Worm (Caenorhabditis elegans) whole organism, midembryonic: ENCODE results near the gene str-121.
"Not testable (repeated sequence)": the region's sequence is repeated elsewhere in the genome, so short reads cannot be mapped to it uniquely, and the experiment has no call there.

ENCODE experiments used
- T22C8.4 ChIP-seq: fragments of 200-800 bp; sonication (Bioruptor generic); IDR thresholded peaks from 2 replicates; pipeline ENCODE4 v1.3.6; 2022; ENCODE audit warnings: missing genetic modification characterization, missing compliant biosample characterization
- cog-1 ChIP-seq: sonication (generic microtip); optimal IDR thresholded peaks from 2 replicates; lab custom pipeline; 2016; ENCODE audit warnings: missing genetic modification characterization, missing compliant biosample characterization
- flt-1 ChIP-seq: fragments of 200-800 bp; sonication (Bioruptor generic); IDR thresholded peaks from 2 replicates; pipeline ENCODE4 v1.3.6; 2022; ENCODE audit warnings: missing genetic modification characterization, missing compliant biosample characterization
- klf-2 ChIP-seq: fragments of 200-800 bp; sonication (Bioruptor generic); conservative IDR thresholded peaks from 2 replicates; pipeline ENCODE4 v1.3.6; 2022; ENCODE audit warnings: missing genetic modification reagents, missing genetic modification characterization, missing compliant biosample characterization
- med-1 ChIP-seq: sonication (generic microtip); optimal IDR thresholded peaks from 2 replicates; lab custom pipeline; 2017; ENCODE audit warnings: missing genetic modification characterization, mild to moderate bottlenecking, missing compliant biosample characterization, antibody characterized with exemption, missing genetic modification reagents; ENCODE audit not compliant: insufficient read depth
- ref-1 ChIP-seq: fragments of 200-800 bp; sonication (Bioruptor generic); conservative IDR thresholded peaks from 2 replicates; pipeline ENCODE4 v1.3.6; 2022; ENCODE audit warnings: missing genetic modification reagents, missing genetic modification characterization, missing compliant biosample characterization
- tab-1 ChIP-seq: fragments of 200-800 bp; sonication (Bioruptor generic); IDR thresholded peaks from 2 replicates; pipeline ENCODE4 v1.3.6; 2022; ENCODE audit warnings: missing genetic modification characterization, missing compliant biosample characterization
- ztf-23 ChIP-seq: fragments of 200-800 bp; sonication (Bioruptor generic); IDR thresholded peaks from 2 replicates; pipeline ENCODE4 v1.3.6; 2022; ENCODE audit warnings: missing genetic modification reagents, missing genetic modification characterization, missing compliant biosample characterization
- ztf-29 ChIP-seq: fragments of 200-800 bp; sonication (Bioruptor generic); IDR thresholded peaks from 2 replicates; pipeline ENCODE4 v1.3.6; 2022; ENCODE audit warnings: missing genetic modification reagents, missing genetic modification characterization, missing compliant biosample characterization

str-121 gene

ce11 chrV:238094-238493 lies 16.4 kb downstream of the str-121 start, which contains the start of gene R02C2.1:
TSS of gene R02C2.1 (minus strand) at chrV:238194.
- TF ChIP-seq med-1 (GFP tag; lab: Kevin White, UChicago), result no peak
- TF ChIP-seq cog-1 (tag; lab: Kevin White, UChicago), result no peak
- no peak for TF ChIP-seq flt-1 (GFP tag; lab: Robert Waterston, UW)
- no peak for TF ChIP-seq ref-1 (GFP tag; lab: Robert Waterston, UW)
- TF ChIP-seq ztf-29 (GFP tag; lab: Robert Waterston, UW), result no peak
- TF ChIP-seq ztf-23 (GFP tag; lab: Robert Waterston, UW), result no peak
- TF ChIP-seq klf-2, result no peak
- no peak for TF ChIP-seq T22C8.4 (GFP tag; lab: Robert Waterston, UW)
- TF ChIP-seq tab-1, result no peak

- no peak for TF ChIP-seq ztf-23 (GFP tag; lab: Robert Waterston, UW)
- TF ChIP-seq ztf-29 (GFP tag; lab: Robert Waterston, UW), result no peak
- no peak for TF ChIP-seq T22C8.4 (GFP tag; lab: Robert Waterston, UW)
- no peak for TF ChIP-seq med-1 (GFP tag; lab: Kevin White, UChicago)
- no peak for TF ChIP-seq ref-1 (GFP tag; lab: Robert Waterston, UW)
- no peak for TF ChIP-seq tab-1
- no peak for TF ChIP-seq cog-1 (tag; lab: Kevin White, UChicago)
- no peak for TF ChIP-seq flt-1 (GFP tag; lab: Robert Waterston, UW)
- TF ChIP-seq klf-2, result no peak
Observed at ce11 chrV:237012-237411, 17.5 kb downstream of the str-121 start.

ce11 chrV:234572-234971 lies 19.9 kb downstream of the str-121 start, which contains the start of gene kin-33:
TSS of gene kin-33 (minus strand) at chrV:234672.
- TF ChIP-seq ztf-29 (GFP tag; lab: Robert Waterston, UW) (no peak), flt-1 (GFP tag; lab: Robert Waterston, UW) (no peak), med-1 (GFP tag; lab: Kevin White, UChicago) (no peak), T22C8.4 (GFP tag; lab: Robert Waterston, UW) (no peak), tab-1 (no peak), ztf-23 (GFP tag; lab: Robert Waterston, UW) (no peak), klf-2 (no peak), cog-1 (tag; lab: Kevin White, UChicago) (no peak), ref-1 (GFP tag; lab: Robert Waterston, UW) (no peak)

- TF ChIP-seq klf-2 (no peak), T22C8.4 (GFP tag; lab: Robert Waterston, UW) (no peak), flt-1 (GFP tag; lab: Robert Waterston, UW) (no peak), ztf-29 (GFP tag; lab: Robert Waterston, UW) (no peak), cog-1 (tag; lab: Kevin White, UChicago) (no peak), med-1 (GFP tag; lab: Kevin White, UChicago) (no peak), ztf-23 (GFP tag; lab: Robert Waterston, UW) (no peak)
Observed at ce11 chrV:219632-220031, 34.9 kb downstream of the str-121 start, which contains the start of gene srh-80. TSS of gene srh-80 (plus strand) at chrV:219932.

- TF ChIP-seq ztf-23 (GFP tag; lab: Robert Waterston, UW), result no peak
- no peak for TF ChIP-seq flt-1 (GFP tag; lab: Robert Waterston, UW)
Observed at ce11 chrV:216847-217246, 37.6 kb downstream of the str-121 start, which contains the start of gene srh-78. TSS of gene srh-78 (plus strand) at chrV:217147.

ce11 chrV:215697-216096 lies 38.8 kb downstream of the str-121 start:
- TF ChIP-seq T22C8.4 (GFP tag; lab: Robert Waterston, UW), result no peak
- no peak for TF ChIP-seq ztf-23 (GFP tag; lab: Robert Waterston, UW)
- TF ChIP-seq flt-1 (GFP tag; lab: Robert Waterston, UW), result no peak
- no peak for TF ChIP-seq ref-1 (GFP tag; lab: Robert Waterston, UW)
- TF ChIP-seq tab-1, result no peak
- TF ChIP-seq cog-1 (tag; lab: Kevin White, UChicago), result no peak
- TF ChIP-seq ztf-29 (GFP tag; lab: Robert Waterston, UW), result no peak
- TF ChIP-seq med-1 (GFP tag; lab: Kevin White, UChicago), result no peak
- TF ChIP-seq klf-2, result no peak

ce11 chrV:212687-213086 lies 41.8 kb downstream of the str-121 start, which contains the start of gene DC2.5:
TSS of gene DC2.5 (minus strand) at chrV:212787.
- TF ChIP-seq ztf-23 (GFP tag; lab: Robert Waterston, UW); klf-2; tab-1: not testable (repeated sequence)

ce11 chrV:211388-212168 lies 42.9 kb downstream of the str-121 start:
- TF ChIP-seq T22C8.4 (GFP tag; lab: Robert Waterston, UW) (no peak), tab-1 (no peak), klf-2 (no peak), ztf-29 (GFP tag; lab: Robert Waterston, UW) (no peak), cog-1 (tag; lab: Kevin White, UChicago) (no peak), flt-1 (GFP tag; lab: Robert Waterston, UW) (no peak), ztf-23 (GFP tag; lab: Robert Waterston, UW) (no peak)

ce11 chrV:206814-207213 lies 47.7 kb downstream of the str-121 start:
- TF ChIP-seq med-1 (GFP tag; lab: Kevin White, UChicago) (no peak), T22C8.4 (GFP tag; lab: Robert Waterston, UW) (no peak), ztf-23 (GFP tag; lab: Robert Waterston, UW) (no peak), flt-1 (GFP tag; lab: Robert Waterston, UW) (no peak), tab-1 (no peak), ztf-29 (GFP tag; lab: Robert Waterston, UW) (no peak), ref-1 (GFP tag; lab: Robert Waterston, UW) (no peak)
